Worm (Caenorhabditis elegans): ENCODE data around the gene srg-36.

DNA sequence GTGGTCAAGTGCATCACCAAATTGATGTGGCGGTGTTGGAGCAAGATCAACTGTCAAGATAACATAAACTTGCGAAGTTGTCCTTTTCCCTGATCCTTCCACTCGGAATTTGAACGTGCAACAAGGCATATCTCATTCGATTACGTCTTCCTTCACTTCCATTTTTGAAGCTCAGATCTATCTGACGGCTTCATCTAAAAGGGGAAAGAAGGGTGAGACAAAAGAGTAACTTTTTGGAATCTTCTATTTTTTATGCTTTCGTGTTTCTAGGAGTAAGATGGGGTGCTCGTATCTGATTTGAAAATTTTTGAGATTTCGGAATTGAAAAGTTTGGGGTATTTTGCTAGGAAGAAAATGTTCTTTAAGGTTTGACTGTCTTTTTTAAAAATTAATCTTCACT, 32.9 kb upstream of the srg-36 start:
- no peak for TF ChIP-seq fkh-4 (tag; optimal IDR thresholded peaks at IDR 0.05; ENCODE audit: borderline replicate concordance)
- no peak for TF ChIP-seq snpc-4 (tag; optimal IDR thresholded peaks at IDR 0.05)
- no peak for TF ChIP-seq ztf-11 (tag; optimal IDR thresholded peaks at IDR 0.05)
- no peak for TF ChIP-seq nhr-76 (tag; optimal IDR thresholded peaks at IDR 0.05)
- no peak for TF ChIP-seq jun-1 (tag; optimal IDR thresholded peaks at IDR 0.05)

All from whole organism, L1 larva.